Fruit fly (Drosophila melanogaster): ENCODE data around the gene Bcat.

- TF ChIP-seq h (GFP tag; optimal IDR thresholded peaks at IDR 0.05), result peak; percentile 21
- no peak for TF ChIP-seq dsf (GFP tag; optimal IDR thresholded peaks at IDR 0.05; ENCODE audit: borderline replicate concordance)
- no peak for TF ChIP-seq usp (GFP tag; optimal IDR thresholded peaks at IDR 0.05)
- no peak for TF ChIP-seq pan (optimal IDR thresholded peaks at IDR 0.05)
- TF ChIP-seq psq (GFP tag; optimal IDR thresholded peaks at IDR 0.05), result no peak
- no peak for TF ChIP-seq Dif (GFP tag; optimal IDR thresholded peaks at IDR 0.05; ENCODE audit: partially characterized antibody)
- TF ChIP-seq Mio (GFP tag; optimal IDR thresholded peaks at IDR 0.05), result no peak
- TF ChIP-seq lola (GFP tag; optimal IDR thresholded peaks at IDR 0.05), result no peak
- TF ChIP-seq HLH106 (tag; optimal IDR thresholded peaks at IDR 0.05), result peak; percentile 31
- TF ChIP-seq Dfd (GFP tag; optimal IDR thresholded peaks at IDR 0.05), result no peak
- TF ChIP-seq Abd-B (GFP tag; optimal IDR thresholded peaks at IDR 0.05), result no peak
- TF ChIP-seq Sp1 (GFP tag; optimal IDR thresholded peaks at IDR 0.05), result no peak
- no peak for TF ChIP-seq OdsH (GFP tag; optimal IDR thresholded peaks at IDR 0.05)
- no peak for TF ChIP-seq Hr83 (GFP tag; optimal IDR thresholded peaks at IDR 0.05; ENCODE audit: poor library complexity, severe bottlenecking)
Measured at dm6 chrX:13368149-13368548, 28.6 kb upstream of the Bcat start, which contains the start of gene dmrt11E.
